Fruit fly (Drosophila melanogaster) whole organism: ENCODE results near the gene CG12592.

Experiments used
- CG8478 ChIP-seq: fragments of >200 bp; optimal IDR thresholded peaks from 2 replicates; lab custom pipeline; 2018; ENCODE audit warnings: inconsistent platforms
- Dll ChIP-seq: fragments of >200 bp; optimal IDR thresholded peaks from 2 replicates; lab custom pipeline; 2017
- EcR ChIP-seq, 2 experiments: fragments of >200 bp; optimal IDR thresholded peaks; 2 replicates each; lab custom pipeline; 2017; ENCODE audit warnings: missing biosample characterization in 2 of 2, missing genetic modification characterization in 2 of 2, missing genetic modification reagents in 2 of 2
- pan ChIP-seq: fragments of >200 bp; optimal IDR thresholded peaks from 2 replicates; lab custom pipeline; 2017
- psq ChIP-seq: fragments of >200 bp; optimal IDR thresholded peaks from 2 replicates; lab custom pipeline; 2017
- usp ChIP-seq: fragments of >200 bp; optimal IDR thresholded peaks from 2 replicates; lab custom pipeline; 2017; ENCODE audit warnings: missing biosample characterization, missing genetic modification characterization, mixed read lengths

The CG12592 gene

dm6 chr3R:10380025-10380424, 41.9 kb downstream of the CG12592 start:
- TF ChIP-seq CG8478 (lab: Kevin White, UChicago) (no peak), Dll (lab: Kevin White, UChicago) (no peak)

dm6 chr3R:10388128-10389026, 50.2 kb downstream of the CG12592 start, which contains the start of gene cwo:
TSS of gene cwo (plus strand) at chr3R:10388258.
- no peak for TF ChIP-seq pan (lab: Kevin White, UChicago)

- TF ChIP-seq usp (no peak), EcR (GFP tag; optimal IDR thresholded peaks at IDR 0.05; lab: Kevin White, UChicago) (no peak), pan (lab: Kevin White, UChicago) (no peak), CG8478 (lab: Kevin White, UChicago) (no peak), psq (lab: Kevin White, UChicago) (no peak), Dll (lab: Kevin White, UChicago) (no peak)
Measured at dm6 chr3R:10389027-10389465, 50.9 kb downstream of the CG12592 start.

- TF ChIP-seq psq (lab: Kevin White, UChicago) (no peak), Dll (lab: Kevin White, UChicago) (no peak), EcR (GFP tag; optimal IDR thresholded peaks at IDR 0.05; lab: Kevin White, UChicago) (no peak), pan (lab: Kevin White, UChicago) (no peak), usp (no peak), CG8478 (lab: Kevin White, UChicago) (no peak)
Measured at dm6 chr3R:10389877-10390468, 51.8 kb downstream of the CG12592 start.
